Worm (Caenorhabditis elegans): ENCODE results near the gene ztf-13.

DNA sequence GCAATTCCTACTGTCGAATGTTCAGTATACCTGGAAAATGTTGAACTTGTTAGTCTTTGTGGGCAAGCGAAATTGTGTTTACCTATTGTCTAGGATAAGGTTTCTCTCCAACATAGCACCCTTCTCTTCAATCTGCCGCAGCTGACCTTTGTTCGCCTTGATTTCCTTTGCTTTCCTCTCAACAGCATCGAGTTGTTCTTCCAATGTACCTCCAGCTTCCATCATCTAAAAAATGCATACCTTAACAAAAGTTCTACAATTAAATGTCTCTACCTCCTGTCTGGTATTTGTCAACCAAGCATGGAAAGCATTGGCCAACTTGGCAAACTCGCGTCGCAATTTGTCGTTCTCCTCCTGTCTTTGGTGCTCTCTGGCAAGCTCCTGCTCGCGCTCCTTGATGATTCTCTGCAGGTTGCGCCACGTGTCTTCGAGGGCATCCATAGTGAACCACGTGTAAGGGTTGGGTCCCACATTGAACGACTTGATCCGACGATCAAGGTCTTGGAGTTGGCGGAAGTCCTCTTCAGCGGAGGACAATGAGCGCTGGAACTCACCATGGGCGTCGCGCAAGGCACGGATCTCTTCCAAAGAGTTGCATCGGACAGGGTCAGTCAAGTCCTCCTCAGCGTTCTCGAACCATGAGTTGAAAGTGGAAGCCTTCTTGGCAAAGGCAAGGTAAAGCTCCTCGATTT is 16.8 kb upstream of the ztf-13 start:
- no peak for TF ChIP-seq bed-3 (GFP tag; optimal IDR thresholded peaks at IDR 0.05)
- TF ChIP-seq sptf-1 (tag; optimal IDR thresholded peaks at IDR 0.05): no peak
- TF ChIP-seq mep-1 (tag; optimal IDR thresholded peaks at IDR 0.05): no peak
- no peak for TF ChIP-seq unc-62 (GFP tag; optimal IDR thresholded peaks at IDR 0.05)
- no peak for TF ChIP-seq nhr-76 (tag; optimal IDR thresholded peaks at IDR 0.05)
- no peak for TF ChIP-seq ztf-11 (tag; optimal IDR thresholded peaks at IDR 0.05)
- no peak for TF ChIP-seq cnd-1 (tag; optimal IDR thresholded peaks at IDR 0.05)
- TF ChIP-seq elt-1 (tag; optimal IDR thresholded peaks at IDR 0.05; ENCODE audit: borderline replicate concordance, insufficient read depth): no peak
- no peak for TF ChIP-seq unc-39 (tag; optimal IDR thresholded peaks at IDR 0.05)
- no peak for TF ChIP-seq elt-3 (tag; optimal IDR thresholded peaks at IDR 0.05)
- TF ChIP-seq flh-1 (GFP tag; optimal IDR thresholded peaks at IDR 0.05): no peak
- no peak for TF ChIP-seq nhr-237 (tag; optimal IDR thresholded peaks at IDR 0.05)
- no peak for TF ChIP-seq nhr-12 (tag; optimal IDR thresholded peaks at IDR 0.05)

All from whole organism, mixed stage, embryonic.